Worm (Caenorhabditis elegans) whole organism, L1 larva: Measurements from ENCODE around the gene F21D5.3.

Experiments used
- aha-1 ChIP-seq: fragments of 150-350 bp; optimal IDR thresholded peaks from 2 replicates; lab custom pipeline; 2014; ENCODE audit warnings: missing biosample characterization, missing genetic modification characterization
- alr-1 ChIP-seq: fragments of 200-800 bp; sonication (Bioruptor generic); optimal IDR thresholded peaks from 2 replicates; lab custom pipeline; 2018; ENCODE audit warnings: borderline replicate concordance, mild to moderate bottlenecking, missing genetic modification characterization, missing compliant biosample characterization
- ama-1 ChIP-seq: fragments of 150-350 bp; optimal IDR thresholded peaks from 2 replicates; lab custom pipeline; 2014
- blmp-1 ChIP-seq: fragments of 150-350 bp; optimal IDR thresholded peaks from 2 replicates; lab custom pipeline; 2014; ENCODE audit warnings: missing biosample characterization, missing genetic modification characterization
- dpl-1 ChIP-seq, 3 experiments: fragments of 150-350 bp in 2 of 3; sonication (generic microtip) in 1 of 3; optimal IDR thresholded peaks; 2 replicates each; lab custom pipeline; 2014 to 2017; ENCODE audit warnings: missing biosample characterization in 3 of 3, missing genetic modification characterization in 3 of 3, missing genetic modification reagents in 3 of 3
- efl-1 ChIP-seq, 4 experiments: fragments of 150-350 bp; optimal IDR thresholded peaks in 3 of 4; peaks in 1 of 4; 1 replicate in 1 of 4; 2 replicates in 3 of 4; lab custom pipeline; 2014; ENCODE audit warnings: missing biosample characterization in 2 of 4, missing genetic modification characterization in 2 of 4, missing genetic modification reagents in 2 of 4
- elt-2 ChIP-seq: sonication (generic microtip); optimal IDR thresholded peaks from 2 replicates; lab custom pipeline; 2016; ENCODE audit warnings: missing genetic modification characterization, mild to moderate bottlenecking, inconsistent platforms, missing compliant biosample characterization, missing genetic modification reagents
- elt-3 ChIP-seq, 6 experiments: fragments of 150-350 bp in 1 of 6; sonication (generic microtip); optimal IDR thresholded peaks; 2 replicates each; lab custom pipeline; 2017 to 2018; ENCODE audit warnings: missing biosample characterization in 6 of 6, missing genetic modification characterization in 6 of 6, inconsistent platforms in 1 of 6
- grh-1 ChIP-seq: fragments of 200-800 bp; sonication (Bioruptor generic); IDR thresholded peaks from 2 replicates; pipeline ENCODE4 v1.3.6; 2022; ENCODE audit warnings: missing genetic modification reagents, missing genetic modification characterization, missing compliant biosample characterization
- hlh-17 ChIP-seq: fragments of 200-800 bp; sonication (Bioruptor generic); optimal IDR thresholded peaks from 2 replicates; lab custom pipeline; 2018; ENCODE audit warnings: missing genetic modification characterization, mild to moderate bottlenecking, missing compliant biosample characterization, moderate library complexity, borderline replicate concordance
- irx-1 ChIP-seq: sonication (generic microtip); optimal IDR thresholded peaks from 2 replicates; lab custom pipeline; 2016; ENCODE audit warnings: missing genetic modification characterization, missing compliant biosample characterization
- jun-1 ChIP-seq: fragments of 150-350 bp; optimal IDR thresholded peaks from 2 replicates; lab custom pipeline; 2014; ENCODE audit warnings: missing biosample characterization, missing genetic modification reagents, missing genetic modification characterization
- lin-35 ChIP-seq, 2 experiments: fragments of 150-350 bp; optimal IDR thresholded peaks; 2 replicates each; lab custom pipeline; 2014; ENCODE audit warnings: missing biosample characterization in 2 of 2, missing genetic modification characterization in 2 of 2, missing genetic modification reagents in 2 of 2
- lsy-2 ChIP-seq, 2 experiments: fragments of 150-350 bp; optimal IDR thresholded peaks; 2 replicates each; lab custom pipeline; 2014; ENCODE audit warnings: missing biosample characterization in 2 of 2, missing genetic modification characterization in 2 of 2
- mef-2 ChIP-seq: fragments of 150-350 bp; optimal IDR thresholded peaks from 2 replicates; lab custom pipeline; 2014; ENCODE audit warnings: missing biosample characterization, missing genetic modification characterization
- mep-1 ChIP-seq: fragments of 150-350 bp; optimal IDR thresholded peaks from 2 replicates; lab custom pipeline; 2014; ENCODE audit warnings: missing biosample characterization, missing genetic modification characterization
- nhr-19 ChIP-seq: fragments of 200-800 bp; sonication (Bioruptor generic); conservative IDR thresholded peaks from 2 replicates; pipeline ENCODE4 v1.3.6; 2022; ENCODE audit warnings: missing genetic modification characterization, missing compliant biosample characterization
- nhr-47 ChIP-seq: sonication (generic microtip); optimal IDR thresholded peaks from 2 replicates; lab custom pipeline; 2016; ENCODE audit warnings: mild to moderate bottlenecking, missing genetic modification characterization, moderate library complexity, missing compliant biosample characterization
- nhr-71 ChIP-seq: sonication (generic microtip); optimal IDR thresholded peaks from 2 replicates; lab custom pipeline; 2016; ENCODE audit warnings: mild to moderate bottlenecking, missing genetic modification characterization, moderate library complexity, missing compliant biosample characterization
- nhr-77 ChIP-seq: fragments of 150-350 bp; optimal IDR thresholded peaks from 2 replicates; lab custom pipeline; 2014; ENCODE audit warnings: missing biosample characterization, missing genetic modification characterization
- nhr-84 ChIP-seq: sonication (generic microtip); optimal IDR thresholded peaks from 2 replicates; lab custom pipeline; 2017; ENCODE audit warnings: missing biosample characterization, missing genetic modification characterization
- nhr-85 ChIP-seq: sonication (generic microtip); peaks from one replicate; lab custom pipeline; 2016; ENCODE audit warnings: missing genetic modification characterization, inconsistent platforms, missing compliant biosample characterization
- nhr-90 ChIP-seq: sonication (generic microtip); optimal IDR thresholded peaks from 2 replicates; lab custom pipeline; 2016; ENCODE audit warnings: mild to moderate bottlenecking, missing genetic modification characterization, missing compliant biosample characterization; ENCODE audit not compliant: poor library complexity
- pag-3 ChIP-seq: sonication (generic microtip); optimal IDR thresholded peaks from 2 replicates; lab custom pipeline; 2017; ENCODE audit warnings: missing genetic modification characterization, mild to moderate bottlenecking, missing compliant biosample characterization, antibody characterized with exemption, borderline replicate concordance; ENCODE audit not compliant: insufficient read depth
- pqm-1 ChIP-seq: sonication (generic microtip); optimal IDR thresholded peaks from 3 replicates; lab custom pipeline; 2017; ENCODE audit warnings: missing biosample characterization, missing genetic modification characterization
- rnt-1 ChIP-seq: sonication (generic microtip); optimal IDR thresholded peaks from 2 replicates; lab custom pipeline; 2016; ENCODE audit warnings: mild to moderate bottlenecking, missing genetic modification characterization, moderate library complexity, missing compliant biosample characterization
- snpc-4 ChIP-seq: fragments of 150-350 bp; optimal IDR thresholded peaks from 2 replicates; lab custom pipeline; 2014; ENCODE audit warnings: missing biosample characterization, missing genetic modification characterization
- snu-23 ChIP-seq: sonication (generic microtip); optimal IDR thresholded peaks from 2 replicates; lab custom pipeline; 2016; ENCODE audit warnings: missing genetic modification characterization, missing compliant biosample characterization
- sup-37 ChIP-seq: fragments of 200-800 bp; sonication (Bioruptor generic); optimal IDR thresholded peaks from 2 replicates; lab custom pipeline; 2018; ENCODE audit warnings: mild to moderate bottlenecking, missing genetic modification characterization, missing compliant biosample characterization
- swsn-7 ChIP-seq: sonication (generic microtip); optimal IDR thresholded peaks from 2 replicates; lab custom pipeline; 2016; ENCODE audit warnings: missing genetic modification characterization, missing compliant biosample characterization
- tbx-2 ChIP-seq: sonication (generic microtip); optimal IDR thresholded peaks from 2 replicates; lab custom pipeline; 2016; ENCODE audit warnings: missing genetic modification characterization, missing compliant biosample characterization
- unc-30 ChIP-seq: sonication (generic microtip); optimal IDR thresholded peaks from 2 replicates; lab custom pipeline; 2017; ENCODE audit warnings: missing biosample characterization, missing genetic modification characterization
- unc-62 ChIP-seq: fragments of 150-350 bp; optimal IDR thresholded peaks from 2 replicates; lab custom pipeline; 2014; ENCODE audit warnings: missing biosample characterization, missing genetic modification reagents, missing genetic modification characterization
- ztf-11 ChIP-seq, 2 experiments: sonication (generic microtip); optimal IDR thresholded peaks; 2 replicates each; lab custom pipeline; 2016 to 2017; ENCODE audit warnings: missing genetic modification characterization in 2 of 2, missing biosample characterization in 1 of 2, missing compliant biosample characterization in 1 of 2
- ztf-4 ChIP-seq: fragments of 150-350 bp; optimal IDR thresholded peaks from 2 replicates; lab custom pipeline; 2014; ENCODE audit warnings: missing biosample characterization, missing genetic modification characterization

Gene F21D5.3

ce11 chrIV:8724907-8725306 is 5.7 kb upstream of the F21D5.3 start:
- no peak for TF ChIP-seq mef-2 (tag; lab: Kevin White, UChicago)
- TF ChIP-seq efl-1 (optimal IDR thresholded peaks at IDR 0.05; lab: Kevin White, UChicago), result no peak
- peak in 1 of 2 experiments; percentile 16 for TF ChIP-seq efl-1 (GFP tag; optimal IDR thresholded peaks at IDR 0.05 in 1 of 2; lab: Kevin White, UChicago)
- no peak for TF ChIP-seq elt-3 (tag; optimal IDR thresholded peaks at IDR 0.05; lab: Kevin White, UChicago)
- no peak for TF ChIP-seq nhr-77
- TF ChIP-seq unc-30, result no peak

- TF ChIP-seq ama-1 (lab: Kevin White, UChicago) (no peak), efl-1 (optimal IDR thresholded peaks at IDR 0.05; lab: Kevin White, UChicago) (peak in 1 of 2 experiments; percentile 23), efl-1 (GFP tag; optimal IDR thresholded peaks at IDR 0.05 in 1 of 2; lab: Kevin White, UChicago) (no peak), lin-35 (GFP tag; optimal IDR thresholded peaks at IDR 0.05; lab: Kevin White, UChicago) (peak in 1 of 2 experiments; percentile 57), dpl-1 (GFP tag; optimal IDR thresholded peaks at IDR 0.05; lab: Kevin White, UChicago) (peak in 1 of 3 experiments; percentile 1), blmp-1 (tag; lab: Kevin White, UChicago) (peak; percentile 75)
- TF ChIP-seq, all 84 proteins: peak for 4
These were observed 5.3 kb upstream of the F21D5.3 start, which contains the start of gene pgm-3 for ce11 chrIV:8725345-8725744. Gene pgm-3 (plus strand): TSS chrIV:8725722.

- no peak for TF ChIP-seq ztf-11 (tag; optimal IDR thresholded peaks at IDR 0.05; lab: Kevin White, UChicago)
- TF ChIP-seq nhr-19, result no peak
- TF ChIP-seq unc-62 (GFP tag; lab: Kevin White, UChicago), result no peak
- no peak for TF ChIP-seq irx-1 (tag; lab: Kevin White, UChicago)
- no peak for TF ChIP-seq snu-23 (GFP tag; lab: Kevin White, UChicago)
- TF ChIP-seq nhr-90 (tag; lab: Kevin White, UChicago), result no peak
- TF ChIP-seq nhr-71 (tag; lab: Kevin White, UChicago), result no peak
- no peak for TF ChIP-seq snpc-4 (tag; lab: Kevin White, UChicago)
- no peak for TF ChIP-seq hlh-17 (GFP tag; lab: Kevin White, UChicago)
- no peak for TF ChIP-seq mep-1 (tag; lab: Kevin White, UChicago)
- TF ChIP-seq dpl-1 (GFP tag; optimal IDR thresholded peaks at IDR 0.05; lab: Kevin White, UChicago), result no peak
- no peak for TF ChIP-seq nhr-84 (tag; lab: Kevin White, UChicago)
- no peak for TF ChIP-seq pqm-1 (tag; lab: Kevin White, UChicago)
These were observed 2.5 kb upstream of the F21D5.3 start, which contains the start of gene otub-3 for ce11 chrIV:8728122-8728521. Gene otub-3 (plus strand): TSS chrIV:8728177.

- TF ChIP-seq lin-35 (GFP tag; optimal IDR thresholded peaks at IDR 0.05; lab: Kevin White, UChicago) (peak in 1 of 2 experiments; percentile 0), ama-1 (lab: Kevin White, UChicago) (no peak), elt-2 (peak; percentile 86)
- TF ChIP-seq, all 84 proteins: peak for 2
These were observed 979 bp upstream of the F21D5.3 start for ce11 chrIV:8729636-8730035.

- TF ChIP-seq swsn-7, result peak; percentile 4
- no peak for TF ChIP-seq nhr-84 (tag; lab: Kevin White, UChicago)
- TF ChIP-seq lin-35 (GFP tag; optimal IDR thresholded peaks at IDR 0.05; lab: Kevin White, UChicago), result peak; percentile 17 to 21
- TF ChIP-seq efl-1 (optimal IDR thresholded peaks at IDR 0.05; lab: Kevin White, UChicago), result peak; percentile 25 to 38
- no peak for TF ChIP-seq efl-1 (GFP tag; optimal IDR thresholded peaks at IDR 0.05 in 1 of 2; lab: Kevin White, UChicago)
- TF ChIP-seq nhr-19, result no peak
- no peak for TF ChIP-seq pag-3 (tag; lab: Kevin White, UChicago)
- TF ChIP-seq grh-1 (GFP tag; lab: Robert Waterston, UW), result no peak
- TF ChIP-seq jun-1 (tag; lab: Kevin White, UChicago), result no peak
- TF ChIP-seq nhr-47 (tag; lab: Kevin White, UChicago), result no peak
- no peak for TF ChIP-seq tbx-2 (tag; lab: Kevin White, UChicago)
- TF ChIP-seq rnt-1, result no peak
- peak; percentile 72 for TF ChIP-seq nhr-85 (tag; lab: Kevin White, UChicago)
- TF ChIP-seq ztf-4, result no peak
- TF ChIP-seq ama-1 (lab: Kevin White, UChicago), result no peak
- TF ChIP-seq alr-1 (tag; lab: Kevin White, UChicago), result no peak
- TF ChIP-seq sup-37 (GFP tag; lab: Kevin White, UChicago), result no peak
- TF ChIP-seq aha-1 (tag; lab: Kevin White, UChicago), result no peak
- peak in 1 of 2 experiments; percentile 31 for TF ChIP-seq lsy-2 (tag; optimal IDR thresholded peaks at IDR 0.05; lab: Kevin White, UChicago)
These were observed 6.7 kb downstream of the F21D5.3 start for ce11 chrIV:8737354-8737753.
